Worm (Caenorhabditis elegans) whole organism, early embryonic: ENCODE results near the gene clec-40.

Experiments used
- B0310.2 ChIP-seq: sonication (generic microtip); optimal IDR thresholded peaks from 2 replicates; lab custom pipeline; 2016; ENCODE audit warnings: mild to moderate bottlenecking, missing genetic modification characterization, missing compliant biosample characterization
- F13C5.2 ChIP-seq: sonication (generic microtip); optimal IDR thresholded peaks from 2 replicates; lab custom pipeline; 2017; ENCODE audit warnings: mild to moderate bottlenecking, missing genetic modification characterization, inconsistent platforms, missing compliant biosample characterization
- aly-1 ChIP-seq: sonication (generic microtip); optimal IDR thresholded peaks from 2 replicates; lab custom pipeline; 2016; ENCODE audit warnings: missing genetic modification characterization, missing compliant biosample characterization
- ama-1 ChIP-seq: fragments of 150-350 bp; optimal IDR thresholded peaks from 2 replicates; lab custom pipeline; 2014
- ceh-13 ChIP-seq: fragments of 200-800 bp; sonication (Bioruptor generic); optimal IDR thresholded peaks from 2 replicates; lab custom pipeline; 2018; ENCODE audit warnings: mild to moderate bottlenecking, missing genetic modification characterization, missing compliant biosample characterization
- ceh-36 ChIP-seq: sonication (generic microtip); optimal IDR thresholded peaks from 2 replicates; lab custom pipeline; 2016; ENCODE audit warnings: missing genetic modification characterization, inconsistent platforms, missing compliant biosample characterization
- ets-7 ChIP-seq: sonication (generic microtip); optimal IDR thresholded peaks from 2 replicates; lab custom pipeline; 2016; ENCODE audit warnings: missing genotype, missing genetic modification characterization, missing compliant biosample characterization
- flt-1 ChIP-seq: fragments of 200-800 bp; sonication (Bioruptor generic); IDR thresholded peaks from 2 replicates; pipeline ENCODE4 v1.3.6; 2022; ENCODE audit warnings: missing genetic modification characterization, missing compliant biosample characterization
- hmbx-1 ChIP-seq: sonication (generic microtip); optimal IDR thresholded peaks from 2 replicates; lab custom pipeline; 2016; ENCODE audit warnings: mild to moderate bottlenecking, missing genetic modification characterization, missing compliant biosample characterization
- hmg-4 ChIP-seq: fragments of 200-800 bp; sonication (Bioruptor generic); optimal IDR thresholded peaks from 2 replicates; lab custom pipeline; 2018; ENCODE audit warnings: mild to moderate bottlenecking, missing genetic modification characterization, missing compliant biosample characterization
- hnd-1 ChIP-seq: sonication (generic microtip); optimal IDR thresholded peaks from 2 replicates; lab custom pipeline; 2016; ENCODE audit warnings: missing genetic modification characterization, missing compliant biosample characterization
- pes-1 ChIP-seq: fragments of 200-800 bp; sonication (Bioruptor generic); IDR thresholded peaks from 2 replicates; pipeline ENCODE4 v1.3.6; 2022; ENCODE audit warnings: missing genetic modification reagents, missing genetic modification characterization, missing compliant biosample characterization
- scrt-1 ChIP-seq: fragments of 200-800 bp; sonication (Bioruptor generic); IDR thresholded peaks from 2 replicates; pipeline ENCODE4 v1.3.6; 2022; ENCODE audit warnings: missing genetic modification characterization, missing compliant biosample characterization
- sea-1 ChIP-seq: fragments of 200-800 bp; sonication (Bioruptor generic); conservative IDR thresholded peaks from 2 replicates; pipeline ENCODE4 v1.3.6; 2022; ENCODE audit warnings: missing genetic modification characterization, missing compliant biosample characterization
- tbx-11 ChIP-seq: fragments of 200-800 bp; sonication (Bioruptor generic); IDR thresholded peaks from 2 replicates; pipeline ENCODE4 v1.3.6; 2022; ENCODE audit warnings: missing genetic modification characterization, missing compliant biosample characterization
- tbx-37 ChIP-seq: fragments of 200-800 bp; sonication (Bioruptor generic); conservative IDR thresholded peaks from 2 replicates; pipeline ENCODE4 v1.3.6; 2022; ENCODE audit warnings: missing genetic modification reagents, missing genetic modification characterization, missing compliant biosample characterization
- tra-4 ChIP-seq: sonication (generic microtip); optimal IDR thresholded peaks from 2 replicates; lab custom pipeline; 2017; ENCODE audit warnings: missing genetic modification characterization, missing compliant biosample characterization

Gene clec-40

DNA sequence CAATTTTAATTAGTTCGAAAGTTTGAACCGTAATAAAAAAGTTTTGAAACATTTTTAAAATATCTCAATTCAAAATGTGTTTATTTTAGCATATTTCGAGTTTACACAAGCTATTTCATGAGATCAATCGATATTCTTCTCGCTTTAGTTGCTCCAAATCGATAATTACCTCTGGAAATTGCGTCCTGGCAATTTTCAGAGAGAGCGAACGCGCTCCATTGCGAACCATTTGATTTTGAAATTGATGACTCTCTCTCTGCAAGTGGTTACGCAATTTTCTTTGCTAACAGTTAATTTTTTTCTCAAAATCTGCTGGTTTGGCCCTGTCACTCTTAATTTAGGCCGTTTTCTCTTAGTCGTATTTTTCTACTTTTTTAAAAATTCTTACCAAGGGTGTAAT is 40.4 kb downstream of the clec-40 start:
- TF ChIP-seq hmg-4 (GFP tag; lab: Kevin White, UChicago): no peak
- TF ChIP-seq ceh-13: no peak
- no peak for TF ChIP-seq B0310.2
- TF ChIP-seq tbx-11: no peak
- no peak for TF ChIP-seq tbx-37 (GFP tag; lab: Robert Waterston, UW)
- no peak for TF ChIP-seq aly-1
- no peak for TF ChIP-seq ets-7 (tag; lab: Kevin White, UChicago)

DNA sequence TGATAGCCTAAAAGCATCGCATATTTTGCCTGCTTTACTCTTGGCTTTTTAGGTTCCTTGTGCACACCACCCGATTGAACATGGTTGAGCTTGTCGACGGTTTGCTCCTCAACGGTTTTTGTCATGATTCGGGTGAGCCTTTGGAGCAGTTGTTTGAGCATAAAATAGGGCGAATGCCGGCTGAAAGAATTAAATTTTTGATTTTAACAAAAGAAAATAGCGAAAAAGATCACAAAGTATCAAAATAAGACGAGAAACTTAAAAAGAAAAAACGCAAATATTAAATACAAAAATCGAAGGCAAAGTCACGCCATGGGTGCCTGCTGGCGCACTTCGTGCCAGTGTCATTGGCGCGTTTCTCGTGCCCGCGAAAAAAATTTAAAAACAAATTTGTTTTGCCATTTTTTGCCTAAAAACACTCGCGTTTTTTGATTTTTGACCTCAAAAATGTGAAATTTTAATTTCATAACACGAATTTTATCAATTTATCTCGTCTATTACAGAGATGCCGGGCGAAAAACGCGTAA is 46.0 kb downstream of the clec-40 start, which contains the start of the genes ctps-1 and pus-1:
Gene ctps-1 (plus strand): TSS at position 51 of the 527 bp plus-strand sequence.
Gene pus-1 (minus strand): TSS at position 125 of the 527 bp plus-strand sequence.
- TF ChIP-seq flt-1 (GFP tag; lab: Robert Waterston, UW) (0 out of 2 replicates have a peak, but pooled peaks have one; percentile 18), B0310.2 (no peak), pes-1 (GFP tag; lab: Robert Waterston, UW) (no peak), tra-4 (tag; lab: Kevin White, UChicago) (no peak), scrt-1 (GFP tag; lab: Robert Waterston, UW) (no peak), ets-7 (tag; lab: Kevin White, UChicago) (no peak)

DNA sequence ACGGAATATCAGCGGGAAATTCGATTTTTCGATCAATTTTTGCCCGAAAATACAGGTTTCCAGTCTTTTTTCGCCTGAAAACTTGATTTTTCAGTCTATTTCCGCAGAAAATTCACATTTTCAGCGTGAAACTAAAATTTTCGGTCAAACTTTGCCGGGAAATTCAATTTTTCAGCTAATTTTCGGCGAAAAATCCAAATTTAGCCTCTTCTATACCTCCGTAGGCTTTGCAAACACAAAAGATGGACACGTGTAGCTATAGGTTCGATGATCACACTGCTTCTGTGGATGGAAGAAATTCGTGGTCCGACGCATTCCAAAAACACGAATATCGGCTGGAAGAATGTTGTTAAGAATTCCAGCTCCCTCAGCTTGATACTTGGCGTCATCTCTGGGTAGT is 46.8 kb downstream of the clec-40 start:
- TF ChIP-seq F13C5.2 (tag; lab: Kevin White, UChicago) (no peak), ama-1 (no peak)

DNA sequence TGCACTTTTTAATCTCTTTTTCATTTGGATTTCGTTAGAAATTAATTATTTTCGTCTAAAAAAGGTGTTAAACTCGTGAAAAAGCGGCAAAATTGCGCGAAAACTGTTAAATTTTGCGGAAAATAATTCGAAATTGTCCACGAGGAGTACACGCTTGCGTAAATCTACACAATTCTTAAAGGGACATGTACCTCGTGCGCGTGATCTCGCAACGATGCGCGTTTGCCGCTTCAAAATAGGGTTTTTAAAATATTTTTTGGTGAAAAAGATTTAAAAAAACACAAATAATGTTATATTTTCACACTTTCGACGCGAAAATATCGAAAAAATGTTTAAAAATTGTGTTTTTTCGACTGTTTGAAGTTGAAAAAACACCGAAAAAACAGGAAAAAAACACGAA is 47.5 kb downstream of the clec-40 start:
- TF ChIP-seq hmbx-1 (tag; lab: Kevin White, UChicago) (no peak), scrt-1 (GFP tag; lab: Robert Waterston, UW) (no peak), ama-1 (no peak), sea-1 (GFP tag; lab: Robert Waterston, UW) (no peak), hnd-1 (no peak), tra-4 (tag; lab: Kevin White, UChicago) (no peak), tbx-11 (no peak)

DNA sequence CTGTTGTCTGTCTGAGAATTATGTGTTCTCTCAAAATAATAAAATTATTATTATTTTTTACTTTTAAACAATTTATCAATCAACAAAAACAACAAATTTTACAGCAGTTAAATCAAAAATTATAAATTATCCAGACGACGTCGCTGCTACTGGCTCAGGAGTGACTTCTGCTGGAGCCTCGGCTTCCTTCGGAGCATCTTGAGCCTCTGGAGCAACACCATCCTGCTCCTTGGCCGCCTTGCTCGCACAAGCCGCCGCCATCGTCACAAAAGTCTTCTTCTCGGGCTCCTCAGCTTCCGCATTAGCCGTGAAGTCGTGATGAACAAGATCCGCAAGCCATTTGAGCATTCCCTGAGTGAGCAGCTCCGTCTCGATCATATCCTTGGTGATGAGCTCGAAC is 48.1 kb downstream of the clec-40 start:
- no peak for TF ChIP-seq hnd-1
- TF ChIP-seq F13C5.2 (tag; lab: Kevin White, UChicago): no peak
- no peak for TF ChIP-seq hmg-4 (GFP tag; lab: Kevin White, UChicago)
- TF ChIP-seq ets-7 (tag; lab: Kevin White, UChicago): no peak
- no peak for TF ChIP-seq tra-4 (tag; lab: Kevin White, UChicago)
- no peak for TF ChIP-seq sea-1 (GFP tag; lab: Robert Waterston, UW)
- no peak for TF ChIP-seq scrt-1 (GFP tag; lab: Robert Waterston, UW)
- TF ChIP-seq ama-1: no peak
- TF ChIP-seq ceh-36 (tag; lab: Kevin White, UChicago): no peak
